Fruit fly (Drosophila melanogaster) whole organism, embryonic: ENCODE results near the gene CG31064.

ENCODE experiments used
- Antp ChIP-seq: fragments of 200-800 bp; sonication (Bioruptor generic); optimal IDR thresholded peaks from 3 replicates; lab custom pipeline; 2016; ENCODE audit warnings: missing biosample characterization, missing genetic modification characterization
- B-H2 ChIP-seq: fragments of 200-800 bp; sonication (Bioruptor generic); optimal IDR thresholded peaks from 2 replicates; lab custom pipeline; 2018; ENCODE audit warnings: missing biosample characterization, mild to moderate bottlenecking, missing genetic modification characterization
- Blimp-1 ChIP-seq: fragments of 200-800 bp; sonication (Bioruptor generic); optimal IDR thresholded peaks from 3 replicates; lab custom pipeline; 2018; ENCODE audit warnings: missing biosample characterization, missing genetic modification characterization, mild to moderate bottlenecking, moderate library complexity, missing genetic modification reagents
- CG10462 ChIP-seq: fragments of 200-800 bp; sonication (Bioruptor generic); optimal IDR thresholded peaks from 2 replicates; lab custom pipeline; 2016; ENCODE audit warnings: missing biosample characterization, missing genetic modification characterization
- CG10979 ChIP-seq: fragments of 200-800 bp; sonication (Bioruptor generic); optimal IDR thresholded peaks from 2 replicates; lab custom pipeline; 2018; ENCODE audit warnings: missing biosample characterization, mild to moderate bottlenecking, missing genetic modification characterization, moderate library complexity
- CG13296 ChIP-seq: fragments of 200-800 bp; sonication (Bioruptor generic); optimal IDR thresholded peaks from 3 replicates; lab custom pipeline; 2018; ENCODE audit warnings: missing biosample characterization, mild to moderate bottlenecking, missing genetic modification characterization
- CG13894 ChIP-seq: fragments of 200-800 bp; sonication (Bioruptor generic); optimal IDR thresholded peaks from 3 replicates; lab custom pipeline; 2018; ENCODE audit warnings: missing biosample characterization, mild to moderate bottlenecking, missing genetic modification characterization, moderate library complexity
- CG15479 ChIP-seq: fragments of 200-800 bp; sonication (Bioruptor generic); optimal IDR thresholded peaks from 3 replicates; lab custom pipeline; 2019; ENCODE audit warnings: missing biosample characterization, mild to moderate bottlenecking, missing genetic modification characterization, moderate library complexity
- CG17186 ChIP-seq: fragments of 200-800 bp; sonication (Bioruptor generic); optimal IDR thresholded peaks from 3 replicates; lab custom pipeline; 2017; ENCODE audit warnings: missing biosample characterization, missing genetic modification reagents, missing genetic modification characterization
- CG17361 ChIP-seq: fragments of 200-800 bp; sonication (Bioruptor generic); IDR thresholded peaks from 3 replicates; pipeline ENCODE4 v1.3.6; 2022; ENCODE audit warnings: missing biosample characterization, missing genetic modification characterization
- CG17568 ChIP-seq: fragments of 200-800 bp; sonication (Bioruptor generic); optimal IDR thresholded peaks from 2 replicates; lab custom pipeline; 2018; ENCODE audit warnings: missing biosample characterization, mild to moderate bottlenecking, missing genetic modification characterization, moderate library complexity
- CG17912 ChIP-seq: fragments of 200-800 bp; sonication (Bioruptor generic); optimal IDR thresholded peaks from 2 replicates; lab custom pipeline; 2018; ENCODE audit warnings: missing biosample characterization, mild to moderate bottlenecking, missing genetic modification characterization
- CG2129 ChIP-seq: fragments of 200-800 bp; sonication (Bioruptor generic); IDR thresholded peaks from 2 replicates; pipeline ENCODE4 v1.3.6; 2022; ENCODE audit warnings: missing biosample characterization, missing genetic modification characterization; ENCODE audit not compliant: partially characterized antibody
- CG2202 ChIP-seq: fragments of 200-800 bp; sonication (Bioruptor generic); optimal IDR thresholded peaks from 2 replicates; lab custom pipeline; 2018; ENCODE audit warnings: missing biosample characterization, mild to moderate bottlenecking, missing genetic modification characterization
- CG3838 ChIP-seq: fragments of 200-800 bp; sonication (Bioruptor generic); optimal IDR thresholded peaks from 3 replicates; lab custom pipeline; 2016; ENCODE audit warnings: missing biosample characterization, missing genetic modification characterization
- CG6689 ChIP-seq: fragments of 200-800 bp; sonication (Bioruptor generic); IDR thresholded peaks from 2 replicates; pipeline ENCODE4 v1.3.6; 2022; ENCODE audit warnings: missing biosample characterization, missing genetic modification characterization
- CG6765 ChIP-seq: fragments of 200-800 bp; sonication (Bioruptor generic); optimal IDR thresholded peaks from 3 replicates; lab custom pipeline; 2017; ENCODE audit warnings: missing biosample characterization, mild to moderate bottlenecking, missing genetic modification characterization
- CG6854 ChIP-seq: fragments of 200-800 bp; sonication (Bioruptor generic); optimal IDR thresholded peaks from 3 replicates; lab custom pipeline; 2017; ENCODE audit warnings: missing biosample characterization, mild to moderate bottlenecking, missing genetic modification characterization
- Eip74EF ChIP-seq, 2 experiments: fragments of 200-800 bp in 1 of 2; fragments of >200 bp in 1 of 2; sonication (Bioruptor generic) in 1 of 2; optimal IDR thresholded peaks; 2 replicates each; lab custom pipeline; 2017 to 2019; ENCODE audit warnings: missing biosample characterization in 2 of 2, missing genetic modification characterization in 2 of 2, mild to moderate bottlenecking in 1 of 2, moderate library complexity in 1 of 2
- Hr3 ChIP-seq: fragments of 200-800 bp; sonication (Bioruptor generic); optimal IDR thresholded peaks from 3 replicates; lab custom pipeline; 2016; ENCODE audit warnings: missing biosample characterization, missing genetic modification characterization
- Mrtf ChIP-seq: fragments of 200-800 bp; sonication (Bioruptor generic); IDR thresholded peaks from 3 replicates; pipeline ENCODE4 v1.3.6; 2022; ENCODE audit warnings: missing biosample characterization, missing genetic modification characterization
- Nf-YA ChIP-seq: fragments of 200-800 bp; sonication (Bioruptor generic); IDR thresholded peaks from 2 replicates; pipeline ENCODE4 v1.3.6; 2022; ENCODE audit warnings: missing biosample characterization, missing genetic modification characterization
- Nf-YC ChIP-seq: fragments of 200-800 bp; optimal IDR thresholded peaks from 3 replicates; lab custom pipeline; 2019; ENCODE audit warnings: missing biosample characterization, mild to moderate bottlenecking, missing genetic modification characterization, moderate library complexity
- Ptx1 ChIP-seq: fragments of 200-800 bp; sonication (Bioruptor generic); IDR thresholded peaks from 2 replicates; pipeline ENCODE4 v1.3.6; 2022; ENCODE audit warnings: missing biosample characterization, missing genetic modification characterization
- Ssrp ChIP-seq: fragments of 200-800 bp; sonication (Bioruptor generic); optimal IDR thresholded peaks from 2 replicates; lab custom pipeline; 2018; ENCODE audit warnings: missing biosample characterization, mild to moderate bottlenecking, missing genetic modification characterization, moderate library complexity
- Vsx1 ChIP-seq: fragments of 200-800 bp; sonication (Bioruptor generic); optimal IDR thresholded peaks from 2 replicates; lab custom pipeline; 2017; ENCODE audit warnings: missing biosample characterization, mild to moderate bottlenecking, missing genetic modification characterization, missing genetic modification reagents
- corto ChIP-seq: fragments of 200-800 bp; sonication (Bioruptor generic); optimal IDR thresholded peaks from 2 replicates; lab custom pipeline; 2016; ENCODE audit warnings: missing biosample characterization, mild to moderate bottlenecking, missing genetic modification characterization, moderate library complexity
- crol ChIP-seq: fragments of 200-800 bp; sonication (Bioruptor generic); IDR thresholded peaks from 2 replicates; pipeline ENCODE4 v1.3.6; 2022; ENCODE audit warnings: missing biosample characterization, missing genetic modification characterization
- emc ChIP-seq: fragments of 200-800 bp; sonication (Bioruptor generic); optimal IDR thresholded peaks from 2 replicates; lab custom pipeline; 2016; ENCODE audit warnings: missing biosample characterization, missing genetic modification characterization
- exex ChIP-seq: fragments of 200-800 bp; sonication (Bioruptor generic); optimal IDR thresholded peaks from 4 replicates; lab custom pipeline; 2018; ENCODE audit warnings: missing biosample characterization, mild to moderate bottlenecking, missing genetic modification characterization, moderate library complexity
- eyg ChIP-seq: fragments of 200-800 bp; sonication (Bioruptor generic); optimal IDR thresholded peaks from 3 replicates; lab custom pipeline; 2016; ENCODE audit warnings: missing biosample characterization, missing genetic modification characterization
- fu2 ChIP-seq: fragments of 200-800 bp; sonication (Bioruptor generic); optimal IDR thresholded peaks from 2 replicates; lab custom pipeline; 2016; ENCODE audit warnings: missing biosample characterization, missing genetic modification characterization
- gcm ChIP-seq: fragments of 200-800 bp; sonication (Bioruptor generic); optimal IDR thresholded peaks from 2 replicates; lab custom pipeline; 2019; ENCODE audit warnings: missing biosample characterization, mild to moderate bottlenecking, missing genetic modification characterization, moderate library complexity
- gsb-n ChIP-seq: fragments of 200-800 bp; sonication (Bioruptor generic); optimal IDR thresholded peaks from 3 replicates; lab custom pipeline; 2018; ENCODE audit warnings: missing biosample characterization, mild to moderate bottlenecking, missing genetic modification characterization
- hb ChIP-seq: fragments of 200-800 bp; sonication (Bioruptor generic); IDR thresholded peaks from 3 replicates; pipeline ENCODE4 v1.3.6; 2022; ENCODE audit warnings: missing biosample characterization, missing genetic modification characterization; ENCODE audit not compliant: partially characterized antibody
- inv ChIP-seq: fragments of 200-800 bp; sonication (Bioruptor generic); IDR thresholded peaks from 2 replicates; pipeline ENCODE4 v1.3.6; 2022; ENCODE audit warnings: missing biosample characterization, missing genetic modification characterization; ENCODE audit not compliant: partially characterized antibody
- jigr1 ChIP-seq: fragments of 200-800 bp; sonication (Bioruptor generic); IDR thresholded peaks from 3 replicates; pipeline ENCODE4 v1.3.6; 2022; ENCODE audit warnings: missing biosample characterization, missing genetic modification characterization
- lmd ChIP-seq: fragments of 200-800 bp; sonication (Bioruptor generic); IDR thresholded peaks from 2 replicates; pipeline ENCODE4 v1.3.6; 2022; ENCODE audit warnings: missing biosample characterization, missing genetic modification characterization
- mam ChIP-seq: fragments of 200-800 bp; sonication (Bioruptor generic); optimal IDR thresholded peaks from 3 replicates; lab custom pipeline; 2016; ENCODE audit warnings: missing biosample characterization, missing genetic modification characterization
- nerfin-1 ChIP-seq: fragments of 200-800 bp; sonication (Bioruptor generic); optimal IDR thresholded peaks from 3 replicates; lab custom pipeline; 2019; ENCODE audit warnings: missing biosample characterization, mild to moderate bottlenecking, missing genetic modification characterization, moderate library complexity
- pnt ChIP-seq: fragments of 200-800 bp; sonication (Bioruptor generic); optimal IDR thresholded peaks from 3 replicates; lab custom pipeline; 2016; ENCODE audit warnings: missing biosample characterization, missing genetic modification characterization
- pros ChIP-seq: fragments of 200-800 bp; sonication (Bioruptor generic); optimal IDR thresholded peaks from 3 replicates; lab custom pipeline; 2019; ENCODE audit warnings: missing biosample characterization, mild to moderate bottlenecking, missing genetic modification characterization, moderate library complexity
- sd ChIP-seq: fragments of 200-800 bp; sonication (Bioruptor generic); optimal IDR thresholded peaks from 3 replicates; lab custom pipeline; 2018; ENCODE audit warnings: missing biosample characterization, mild to moderate bottlenecking, missing genetic modification characterization, moderate library complexity
- sens-2 ChIP-seq: fragments of 200-800 bp; sonication (Bioruptor generic); IDR thresholded peaks from 2 replicates; pipeline ENCODE4 v1.3.6; 2022; ENCODE audit warnings: missing biosample characterization, missing genetic modification characterization
- sob ChIP-seq: fragments of 200-800 bp; sonication (Bioruptor generic); IDR thresholded peaks from 2 replicates; pipeline ENCODE4 v1.3.6; 2022; ENCODE audit warnings: missing biosample characterization, missing genetic modification characterization
- sr ChIP-seq: fragments of 200-800 bp; sonication (Bioruptor generic); IDR thresholded peaks from 3 replicates; pipeline ENCODE4 v1.3.6; 2022; ENCODE audit warnings: missing biosample characterization, missing genetic modification characterization
- tna ChIP-seq: fragments of 200-800 bp; sonication (Bioruptor generic); IDR thresholded peaks from 2 replicates; pipeline ENCODE4 v1.3.6; 2022; ENCODE audit warnings: missing biosample characterization, missing genetic modification characterization; ENCODE audit not compliant: partially characterized antibody
- unpg ChIP-seq: fragments of 200-800 bp; sonication (Bioruptor generic); optimal IDR thresholded peaks from 3 replicates; lab custom pipeline; 2018; ENCODE audit warnings: missing biosample characterization, mild to moderate bottlenecking, missing genetic modification characterization, moderate library complexity
- wor ChIP-seq: fragments of 200-800 bp; sonication (Bioruptor generic); IDR thresholded peaks from 2 replicates; pipeline ENCODE4 v1.3.6; 2022; ENCODE audit warnings: missing biosample characterization, missing genetic modification characterization

The CG31064 gene

DNA sequence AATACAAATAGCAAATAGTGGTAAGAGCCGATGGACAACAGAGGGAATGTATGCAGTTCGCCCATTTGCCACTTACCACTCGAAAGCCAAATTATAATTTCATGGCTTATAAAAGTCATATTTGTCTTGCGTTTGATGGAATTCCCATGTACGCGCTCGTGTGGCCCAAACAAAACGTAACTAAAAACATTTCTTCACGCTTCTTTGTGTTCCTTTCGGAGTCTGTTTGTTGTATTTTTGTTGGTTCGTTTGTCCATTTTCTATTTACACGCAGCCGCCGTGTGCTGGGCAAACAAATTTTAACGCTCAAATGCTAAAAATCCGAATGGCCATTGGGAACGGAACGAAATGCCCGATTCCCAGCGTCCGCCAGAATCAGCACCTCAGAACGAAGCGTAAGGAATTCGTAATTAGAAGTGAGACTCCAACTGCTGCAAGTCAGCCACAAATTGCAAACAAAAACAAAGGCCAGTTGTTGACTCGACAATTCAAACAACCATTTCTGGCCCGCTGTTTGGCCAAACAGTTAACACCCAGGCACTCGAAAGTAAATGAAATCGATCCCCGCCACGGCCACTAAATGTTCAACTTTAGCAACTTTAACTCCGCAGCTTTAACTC lies 30.1 kb downstream of the CG31064 start (continued):
- TF ChIP-seq CG17568 (GFP tag; lab: Kevin White, UChicago) (peak; percentile 43), corto (GFP tag; lab: Kevin White, UChicago) (no peak), sd (tag; lab: Kevin White, UChicago) (no peak), CG10979 (tag; lab: Kevin White, UChicago) (peak; percentile 3), CG17912 (GFP tag; lab: Kevin White, UChicago) (no peak), Ssrp (tag; lab: Kevin White, UChicago) (no peak), crol (GFP tag; lab: Robert Waterston, UW) (no peak), nerfin-1 (tag; lab: Kevin White, UChicago) (peak; percentile 40), gsb-n (peak; percentile 38), Antp (GFP tag; lab: Kevin White, UChicago) (peak; percentile 1), hb (GFP tag; lab: Robert Waterston, UW) (no peak), Vsx1 (GFP tag; lab: Kevin White, UChicago) (peak; percentile 54), pros (GFP tag; lab: Kevin White, UChicago) (no peak), CG17361 (0 out of 3 replicates have a peak, but pooled peaks have one; percentile 12), gcm (no peak), mam (GFP tag; lab: Kevin White, UChicago) (no peak), tna (GFP tag; lab: Robert Waterston, UW) (no peak), CG3838 (no peak), B-H2 (no peak), CG10462 (peak; percentile 1), emc (GFP tag; lab: Kevin White, UChicago) (no peak), CG2129 (GFP tag; lab: Robert Waterston, UW) (no peak), exex (tag; lab: Kevin White, UChicago) (no peak), jigr1 (GFP tag; lab: Robert Waterston, UW) (no peak), fu2 (GFP tag; lab: Kevin White, UChicago) (no peak), inv (GFP tag; lab: Robert Waterston, UW) (no peak), lmd (no peak), Nf-YC (tag; lab: Kevin White, UChicago) (no peak), unpg (GFP tag; lab: Kevin White, UChicago) (peak; percentile 4), CG13296 (peak; percentile 22), Eip74EF (GFP tag; optimal IDR thresholded peaks at IDR 0.05; lab: Kevin White, UChicago) (no peak), Ptx1 (GFP tag; lab: Robert Waterston, UW) (0 out of 2 replicates have a peak, but pooled peaks have one; percentile 15), CG17186 (GFP tag; lab: Kevin White, UChicago) (no peak), sens-2 (GFP tag; lab: Robert Waterston, UW) (no peak), pnt (peak; percentile 53), Blimp-1 (GFP tag; lab: Kevin White, UChicago) (peak; percentile 46), sob (GFP tag; lab: Robert Waterston, UW) (peak; percentile 49; the same call in 1 of the 2 replicates), eyg (GFP tag; lab: Kevin White, UChicago) (no peak), CG2202 (tag; lab: Kevin White, UChicago) (peak; percentile 53), sr (GFP tag; lab: Robert Waterston, UW) (peak; percentile 52; the same call in 1 of the 3 replicates), wor (GFP tag; lab: Robert Waterston, UW) (no peak), CG6765 (GFP tag; lab: Kevin White, UChicago) (peak; percentile 25), CG13894 (no peak), Nf-YA (GFP tag; lab: Robert Waterston, UW) (peak; percentile 64), Mrtf (GFP tag; lab: Robert Waterston, UW) (no peak), CG6689 (GFP tag; lab: Robert Waterston, UW) (no peak), CG6854 (no peak), CG15479 (GFP tag; lab: Kevin White, UChicago) (peak; percentile 2), Hr3 (GFP tag; lab: Kevin White, UChicago) (no peak)
